Worm (Caenorhabditis elegans): ENCODE data around the gene F59B2.15.
"Not testable (repeated sequence)": the region's sequence is repeated elsewhere in the genome, so short reads cannot be mapped to it uniquely, and the experiment has no call there.

The F59B2.15 gene

ce11 chrIII:9034133-9034532 is 31.7 kb upstream of the F59B2.15 start:
- no peak for TF ChIP-seq flt-1 (GFP tag; IDR thresholded peaks at IDR 0.05)
- no peak for TF ChIP-seq klf-2 (GFP tag; conservative IDR thresholded peaks at IDR 0.05)
- TF ChIP-seq tab-1 (GFP tag; IDR thresholded peaks at IDR 0.05), result no peak
- no peak for TF ChIP-seq med-1 (GFP tag; optimal IDR thresholded peaks at IDR 0.05; ENCODE audit: insufficient read depth)
- no peak for TF ChIP-seq ztf-23 (GFP tag; IDR thresholded peaks at IDR 0.05)
- no peak for TF ChIP-seq ref-1 (GFP tag; conservative IDR thresholded peaks at IDR 0.05)
- TF ChIP-seq cog-1 (tag; optimal IDR thresholded peaks at IDR 0.05), result no peak
- no peak for TF ChIP-seq ztf-29 (GFP tag; IDR thresholded peaks at IDR 0.05)
- TF ChIP-seq T22C8.4 (GFP tag; IDR thresholded peaks at IDR 0.05), result no peak

ce11 chrIII:9030818-9031217 is 28.4 kb upstream of the F59B2.15 start:
- TF ChIP-seq cog-1 (tag; optimal IDR thresholded peaks at IDR 0.05), result no peak
- no peak for TF ChIP-seq med-1 (GFP tag; optimal IDR thresholded peaks at IDR 0.05; ENCODE audit: insufficient read depth)
- TF ChIP-seq flt-1 (GFP tag; IDR thresholded peaks at IDR 0.05), result no peak
- TF ChIP-seq klf-2 (GFP tag; conservative IDR thresholded peaks at IDR 0.05), result no peak
- no peak for TF ChIP-seq T22C8.4 (GFP tag; IDR thresholded peaks at IDR 0.05)
- no peak for TF ChIP-seq ref-1 (GFP tag; conservative IDR thresholded peaks at IDR 0.05)
- TF ChIP-seq tab-1 (GFP tag; IDR thresholded peaks at IDR 0.05), result no peak
- no peak for TF ChIP-seq ztf-29 (GFP tag; IDR thresholded peaks at IDR 0.05)
- no peak for TF ChIP-seq ztf-23 (GFP tag; IDR thresholded peaks at IDR 0.05)

- TF ChIP-seq klf-2 (GFP tag; conservative IDR thresholded peaks at IDR 0.05), result no peak
- TF ChIP-seq ztf-23 (GFP tag; IDR thresholded peaks at IDR 0.05), result no peak
- no peak for TF ChIP-seq med-1 (GFP tag; optimal IDR thresholded peaks at IDR 0.05; ENCODE audit: insufficient read depth)
- no peak for TF ChIP-seq T22C8.4 (GFP tag; IDR thresholded peaks at IDR 0.05)
- no peak for TF ChIP-seq tab-1 (GFP tag; IDR thresholded peaks at IDR 0.05)
- TF ChIP-seq flt-1 (GFP tag; IDR thresholded peaks at IDR 0.05), result no peak
Observed at ce11 chrIII:9026951-9027350, 24.5 kb upstream of the F59B2.15 start, which contains the start of gene F59B2.13. Gene F59B2.13 (minus strand): TSS chrIII:9027051.

- TF ChIP-seq cog-1 (tag; optimal IDR thresholded peaks at IDR 0.05), result no peak
- no peak for TF ChIP-seq ztf-29 (GFP tag; IDR thresholded peaks at IDR 0.05)
- no peak for TF ChIP-seq flt-1 (GFP tag; IDR thresholded peaks at IDR 0.05)
- no peak for TF ChIP-seq ref-1 (GFP tag; conservative IDR thresholded peaks at IDR 0.05)
- TF ChIP-seq T22C8.4 (GFP tag; IDR thresholded peaks at IDR 0.05), result no peak
- TF ChIP-seq klf-2 (GFP tag; conservative IDR thresholded peaks at IDR 0.05), result no peak
- no peak for TF ChIP-seq ztf-23 (GFP tag; IDR thresholded peaks at IDR 0.05)
- no peak for TF ChIP-seq tab-1 (GFP tag; IDR thresholded peaks at IDR 0.05)
Observed at ce11 chrIII:9023601-9024000, 21.2 kb upstream of the F59B2.15 start.

- TF ChIP-seq ref-1 (GFP tag; conservative IDR thresholded peaks at IDR 0.05) (no peak), cog-1 (tag; optimal IDR thresholded peaks at IDR 0.05) (no peak), tab-1 (GFP tag; IDR thresholded peaks at IDR 0.05) (no peak), med-1 (GFP tag; optimal IDR thresholded peaks at IDR 0.05; ENCODE audit: insufficient read depth) (no peak), ztf-23 (GFP tag; IDR thresholded peaks at IDR 0.05) (no peak)
Observed at ce11 chrIII:9022535-9022934, 20.1 kb upstream of the F59B2.15 start, which contains the start of gene F59B2.14. Gene F59B2.14 (minus strand): TSS chrIII:9022635.

ce11 chrIII:9017181-9017651 is 14.8 kb upstream of the F59B2.15 start, which contains the start of gene F59B2.12:
Gene F59B2.12 (plus strand): TSS chrIII:9017601.
- TF ChIP-seq flt-1 (GFP tag; IDR thresholded peaks at IDR 0.05) (no peak), ztf-23 (GFP tag; IDR thresholded peaks at IDR 0.05) (no peak), cog-1 (tag; optimal IDR thresholded peaks at IDR 0.05) (no peak), ztf-29 (GFP tag; IDR thresholded peaks at IDR 0.05) (no peak), T22C8.4 (GFP tag; IDR thresholded peaks at IDR 0.05) (no peak), klf-2 (GFP tag; conservative IDR thresholded peaks at IDR 0.05) (no peak), tab-1 (GFP tag; IDR thresholded peaks at IDR 0.05) (no peak), med-1 (GFP tag; optimal IDR thresholded peaks at IDR 0.05; ENCODE audit: insufficient read depth) (no peak), ref-1 (GFP tag; conservative IDR thresholded peaks at IDR 0.05) (no peak)

ce11 chrIII:9012309-9012708 is 9.9 kb upstream of the F59B2.15 start, which contains the start of gene F59B2.9:
Gene F59B2.9 (minus strand): TSS chrIII:9012409.
- TF ChIP-seq tab-1 (GFP tag; IDR thresholded peaks at IDR 0.05) (no peak), ztf-29 (GFP tag; IDR thresholded peaks at IDR 0.05) (no peak), klf-2 (GFP tag; conservative IDR thresholded peaks at IDR 0.05) (no peak), flt-1 (GFP tag; IDR thresholded peaks at IDR 0.05) (no peak)

- TF ChIP-seq ztf-23 (GFP tag; IDR thresholded peaks at IDR 0.05) (no peak), tab-1 (GFP tag; IDR thresholded peaks at IDR 0.05) (no peak), T22C8.4 (GFP tag; IDR thresholded peaks at IDR 0.05) (no peak), cog-1 (tag; optimal IDR thresholded peaks at IDR 0.05) (no peak), med-1 (GFP tag; optimal IDR thresholded peaks at IDR 0.05; ENCODE audit: insufficient read depth) (no peak), klf-2 (GFP tag; conservative IDR thresholded peaks at IDR 0.05) (no peak), ref-1 (GFP tag; conservative IDR thresholded peaks at IDR 0.05) (no peak), ztf-29 (GFP tag; IDR thresholded peaks at IDR 0.05) (peak; percentile 23; the same call in 1 of the 2 replicates), flt-1 (GFP tag; IDR thresholded peaks at IDR 0.05) (0 out of 2 replicates have a peak, but pooled peaks have one; percentile 54)
Observed at ce11 chrIII:9010047-9010446, 7.6 kb upstream of the F59B2.15 start, which contains the start of gene F59B2.8. Gene F59B2.8 (minus strand): TSS chrIII:9010197.

ce11 chrIII:9007183-9007582 is 4.7 kb upstream of the F59B2.15 start:
- TF ChIP-seq T22C8.4 (GFP tag; IDR thresholded peaks at IDR 0.05) (no peak), ref-1 (GFP tag; conservative IDR thresholded peaks at IDR 0.05) (no peak), ztf-23 (GFP tag; IDR thresholded peaks at IDR 0.05) (no peak), cog-1 (tag; optimal IDR thresholded peaks at IDR 0.05) (peak; percentile 20), flt-1 (GFP tag; IDR thresholded peaks at IDR 0.05) (no peak), klf-2 (GFP tag; conservative IDR thresholded peaks at IDR 0.05) (no peak), ztf-29 (GFP tag; IDR thresholded peaks at IDR 0.05) (no peak), tab-1 (GFP tag; IDR thresholded peaks at IDR 0.05) (0 out of 2 replicates have a peak, but pooled peaks have one; percentile 7)

- not testable (repeated sequence) for TF ChIP-seq med-1 (GFP tag; optimal IDR thresholded peaks at IDR 0.05; ENCODE audit: insufficient read depth); cog-1 (tag; optimal IDR thresholded peaks at IDR 0.05); tab-1 (GFP tag; IDR thresholded peaks at IDR 0.05)
Observed at ce11 chrIII:9005905-9006372, 3.5 kb upstream of the F59B2.15 start, which contains the start of gene rab-6.1. Gene rab-6.1 (minus strand): TSS chrIII:9005955.
